Worm (Caenorhabditis elegans): ENCODE data around the gene F40A3.4.

Gene F40A3.4

DNA sequence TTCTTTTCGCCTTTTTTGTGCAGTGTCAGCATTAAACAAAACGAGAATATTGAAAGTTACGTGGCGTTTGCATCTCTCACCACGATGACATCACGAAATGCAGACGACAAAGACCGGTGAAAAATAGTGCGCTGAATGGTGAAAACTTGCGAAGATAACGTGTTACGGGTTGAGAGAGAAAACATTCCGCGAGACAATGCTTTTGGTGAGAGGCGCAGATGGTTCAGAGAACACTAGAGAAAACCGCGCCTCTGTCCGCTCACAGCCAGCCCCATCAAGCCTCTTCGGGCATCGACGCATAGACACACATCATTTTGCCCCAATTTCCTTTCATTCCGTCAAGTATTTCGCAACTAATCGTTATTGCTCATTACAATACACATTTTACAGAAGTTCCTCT lies 21.0 kb upstream of the F40A3.4 start, which contains the start of the genes C37C3.9 and C37C3.18 (continued):
- TF ChIP-seq B0336.3 (GFP tag; IDR thresholded peaks at IDR 0.05), result peak; percentile 70; the same call in 1 of the 2 replicates
- TF ChIP-seq mcd-1 (GFP tag; IDR thresholded peaks at IDR 0.05), result peak; percentile 44; the same call in 1 of the 2 replicates
- peak; percentile 65 for TF ChIP-seq attf-5 (GFP tag; optimal IDR thresholded peaks at IDR 0.05)
- TF ChIP-seq lin-40 (tag; optimal IDR thresholded peaks at IDR 0.05), result peak; percentile 48
- peak; percentile 93 for TF ChIP-seq zfh-2 (GFP tag; conservative IDR thresholded peaks at IDR 0.05)
- peak; percentile 50 for TF ChIP-seq somi-1 (GFP tag; optimal IDR thresholded peaks at IDR 0.05)
- no peak for TF ChIP-seq F52B5.7 (tag; optimal IDR thresholded peaks at IDR 0.05)
- TF ChIP-seq hlh-26 (GFP tag; conservative IDR thresholded peaks at IDR 0.05), result no peak
- no peak for TF ChIP-seq snpc-4 (GFP tag; optimal IDR thresholded peaks at IDR 0.05)
- peak; percentile 72 to 79 (median 76) for TF ChIP-seq snpc-4 (tag; optimal IDR thresholded peaks at IDR 0.05)
- TF ChIP-seq Y95B8A.8 (GFP tag; IDR thresholded peaks at IDR 0.05), result 0 out of 2 replicates have a peak, but pooled peaks have one; percentile 6
- TF ChIP-seq nfya-1 (tag; optimal IDR thresholded peaks at IDR 0.05; ENCODE audit: borderline replicate concordance, insufficient read depth), result no peak
- peak; percentile 91 for TF ChIP-seq atf-7 (tag; optimal IDR thresholded peaks at IDR 0.05)
- peak; percentile 75 for TF ChIP-seq ceh-27 (GFP tag; optimal IDR thresholded peaks at IDR 0.05)
- 0 out of 2 replicates have a peak, but pooled peaks have one; percentile 27 for TF ChIP-seq egrh-3 (GFP tag; IDR thresholded peaks at IDR 0.05)
- no peak for TF ChIP-seq ama-1 (optimal IDR thresholded peaks at IDR 0.05)
- TF ChIP-seq ama-1 (GFP tag; optimal IDR thresholded peaks at IDR 0.05), result no peak
- peak; percentile 54; the same call in 1 of the 2 replicates for TF ChIP-seq pbrm-1 (GFP tag; IDR thresholded peaks at IDR 0.05)
- no peak for TF ChIP-seq gei-17 (GFP tag; optimal IDR thresholded peaks at IDR 0.05)
- no peak for TF ChIP-seq F33H1.4 (GFP tag; IDR thresholded peaks at IDR 0.05)
- TF ChIP-seq tlf-1 (GFP tag; optimal IDR thresholded peaks at IDR 0.05), result no peak
- peak; percentile 82 for TF ChIP-seq dox-1 (GFP tag; IDR thresholded peaks at IDR 0.05)
- no peak for TF ChIP-seq madf-3 (GFP tag; IDR thresholded peaks at IDR 0.05)
- no peak for TF ChIP-seq C17E4.6 (GFP tag; IDR thresholded peaks at IDR 0.05)
- peak; percentile 21 for TF ChIP-seq ets-4 (GFP tag; optimal IDR thresholded peaks at IDR 0.05)
- TF ChIP-seq K11D2.4 (GFP tag; IDR thresholded peaks at IDR 0.05), result peak; percentile 38; the same call in 1 of the 2 replicates
- TF ChIP-seq let-526 (GFP tag; IDR thresholded peaks at IDR 0.05), result peak; percentile 50; the same call in 1 of the 2 replicates

DNA sequence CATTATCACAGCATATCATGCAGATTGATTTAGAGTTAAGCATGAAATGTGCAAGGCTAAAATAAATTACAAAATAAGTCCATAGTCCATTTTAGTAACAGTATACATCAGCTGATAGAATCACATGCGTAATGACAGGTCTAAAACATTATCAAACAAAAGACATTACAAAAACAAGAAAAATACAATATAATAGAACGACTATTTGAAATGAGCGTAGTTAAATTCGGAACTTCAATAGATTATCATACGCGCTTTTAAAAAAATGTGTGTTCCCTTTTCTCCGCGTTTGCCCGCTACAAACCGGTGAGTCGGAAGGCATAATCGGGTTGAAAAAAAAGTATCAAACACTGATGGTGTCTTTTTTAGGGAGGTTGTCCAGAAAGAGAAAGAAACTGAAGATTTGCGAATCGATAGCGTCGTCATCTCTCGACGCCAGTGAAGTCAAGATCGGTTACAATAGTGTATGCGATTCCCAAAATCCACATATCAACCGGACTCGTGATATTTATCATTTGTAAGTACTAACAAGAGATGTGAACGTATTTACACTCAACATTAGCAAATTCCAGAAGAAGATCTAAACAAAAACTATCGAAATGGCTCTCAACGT lies 20.1 kb upstream of the F40A3.4 start, which contains the start of gene C37C3.2:
C37C3.2 (plus strand) TSS at position 563 of the 613 bp plus-strand sequence.
- TF ChIP-seq dpff-1 (tag; optimal IDR thresholded peaks at IDR 0.05) (no peak), Y53F4B.3 (GFP tag; IDR thresholded peaks at IDR 0.05) (no peak), snpc-3.4 (tag; optimal IDR thresholded peaks at IDR 0.05) (no peak), gei-17 (GFP tag; optimal IDR thresholded peaks at IDR 0.05) (no peak), zim-3 (tag; optimal IDR thresholded peaks at IDR 0.05) (no peak), B0261.1 (tag; optimal IDR thresholded peaks at IDR 0.05) (no peak), madf-3 (GFP tag; IDR thresholded peaks at IDR 0.05) (no peak), hmg-1.2 (GFP tag; IDR thresholded peaks at IDR 0.05) (no peak; the same call in 1 of the 2 replicates), fkh-3 (tag; optimal IDR thresholded peaks at IDR 0.05) (no peak), K11D2.4 (GFP tag; IDR thresholded peaks at IDR 0.05) (no peak), nfya-1 (tag; optimal IDR thresholded peaks at IDR 0.05; ENCODE audit: borderline replicate concordance, insufficient read depth) (no peak), atf-7 (tag; optimal IDR thresholded peaks at IDR 0.05) (no peak)

DNA sequence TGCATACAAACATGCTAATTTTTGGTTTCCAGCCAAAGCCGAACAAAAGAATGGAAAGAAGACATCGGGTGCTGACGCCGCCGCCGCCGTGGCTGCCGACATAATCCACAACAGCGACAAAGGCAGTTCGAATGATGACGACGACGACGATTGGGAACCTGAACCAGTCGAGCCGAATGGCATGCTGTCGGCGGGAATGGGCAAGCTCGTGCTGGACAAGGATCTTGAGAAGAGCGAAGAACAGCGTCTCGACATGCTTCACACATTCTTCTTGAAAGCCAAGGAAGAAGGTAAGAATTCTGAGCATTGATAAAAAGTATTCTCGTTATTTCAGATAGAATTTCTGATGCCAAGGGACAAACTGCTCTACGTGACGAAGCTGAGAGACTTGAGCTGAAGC lies 18.9 kb upstream of the F40A3.4 start:
- TF ChIP-seq T26A5.8 (tag; optimal IDR thresholded peaks at IDR 0.05) (no peak), zfh-2 (GFP tag; conservative IDR thresholded peaks at IDR 0.05) (peak; percentile 62)
